Worm (Caenorhabditis elegans): ENCODE results near the gene ruvb-1.

Gene ruvb-1

ce11 chrV:9937435-9937834 lies 43.2 kb downstream of the ruvb-1 start, which contains the start of gene srj-33:
Gene srj-33 (minus strand): TSS chrV:9937535.
- TF ChIP-seq ztf-23 (GFP tag; IDR thresholded peaks at IDR 0.05) (no peak), klf-2 (GFP tag; conservative IDR thresholded peaks at IDR 0.05) (no peak), T22C8.4 (GFP tag; IDR thresholded peaks at IDR 0.05) (no peak), med-1 (GFP tag; optimal IDR thresholded peaks at IDR 0.05; ENCODE audit: insufficient read depth) (no peak), ref-1 (GFP tag; conservative IDR thresholded peaks at IDR 0.05) (no peak)

DNA sequence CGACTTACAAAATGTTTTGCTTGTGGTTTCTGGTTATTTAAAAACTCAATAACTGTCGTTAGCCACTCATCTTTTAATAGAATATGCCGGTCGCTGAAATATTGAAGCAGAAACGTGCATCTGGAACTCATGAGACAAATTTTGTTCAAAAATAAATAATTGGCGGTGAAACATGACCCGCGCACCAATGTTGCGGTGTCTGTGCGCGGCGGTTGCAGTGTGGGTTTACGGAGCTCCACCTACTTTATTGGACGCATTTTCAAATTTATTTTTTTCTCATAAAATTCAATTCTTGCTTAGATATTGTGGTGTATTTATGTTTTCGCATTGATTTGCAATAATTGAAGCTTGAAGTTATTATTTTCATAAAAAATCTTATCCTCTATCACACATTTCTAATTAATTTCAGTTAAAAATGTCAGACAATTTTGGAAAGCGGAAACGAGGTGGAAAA lies 50.0 kb downstream of the ruvb-1 start, which contains the start of the genes rmh-2 and suds-3:
rmh-2 (minus strand) TSS at position 164 of the 454 bp plus-strand sequence.
suds-3 (plus strand) TSS at position 404 of the 454 bp plus-strand sequence.
- no peak for TF ChIP-seq ref-1 (GFP tag; conservative IDR thresholded peaks at IDR 0.05)
- peak; percentile 46 for TF ChIP-seq med-1 (GFP tag; optimal IDR thresholded peaks at IDR 0.05; ENCODE audit: insufficient read depth)

Data from whole organism, midembryonic.